Worm (Caenorhabditis elegans) whole organism, mixed stage, embryonic: ENCODE data around the gene dhrr-1.

Source experiments
- lin-32 ChIP-seq: fragments of 200-800 bp; sonication (Bioruptor generic); optimal IDR thresholded peaks from 2 replicates; lab custom pipeline; 2018; ENCODE audit warnings: mild to moderate bottlenecking, missing genetic modification characterization, missing compliant biosample characterization
- lsy-2 ChIP-seq: fragments of 150-350 bp; optimal IDR thresholded peaks from 2 replicates; lab custom pipeline; 2014; ENCODE audit warnings: missing biosample characterization, missing genetic modification characterization
- unc-62 ChIP-seq: fragments of 150-350 bp; optimal IDR thresholded peaks from 2 replicates; lab custom pipeline; 2014; ENCODE audit warnings: missing biosample characterization, missing genetic modification reagents, missing genetic modification characterization

DNA sequence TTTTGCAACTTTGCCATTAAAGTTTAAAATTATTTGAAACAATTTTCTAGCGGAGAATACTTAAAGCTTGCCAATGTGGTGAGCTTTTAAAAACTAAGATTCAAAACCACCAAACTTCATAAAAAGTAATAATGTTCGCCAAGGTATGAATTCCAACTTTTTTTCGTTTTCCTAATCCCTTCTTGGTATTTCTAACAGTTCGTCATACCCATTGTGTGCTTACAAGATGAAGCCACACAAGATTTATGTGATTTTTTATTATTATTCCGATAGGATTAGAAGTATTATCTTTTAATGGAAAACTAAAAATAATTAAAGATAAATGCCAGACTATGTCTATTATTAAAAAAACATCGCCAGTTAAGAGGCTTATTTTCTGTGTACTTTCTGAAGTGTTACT is 43.6 kb downstream of the dhrr-1 start:
- TF ChIP-seq unc-62 (no peak), lsy-2 (tag; lab: Kevin White, UChicago) (no peak), lin-32 (no peak)
